Worm (Caenorhabditis elegans) whole organism, early embryonic: ENCODE data around the gene F41E7.6.

Experiments
- B0310.2 ChIP-seq: sonication (generic microtip); optimal IDR thresholded peaks from 2 replicates; lab custom pipeline; 2016; ENCODE audit warnings: mild to moderate bottlenecking, missing genetic modification characterization, missing compliant biosample characterization
- F13C5.2 ChIP-seq: sonication (generic microtip); optimal IDR thresholded peaks from 2 replicates; lab custom pipeline; 2017; ENCODE audit warnings: mild to moderate bottlenecking, missing genetic modification characterization, inconsistent platforms, missing compliant biosample characterization
- aly-1 ChIP-seq: sonication (generic microtip); optimal IDR thresholded peaks from 2 replicates; lab custom pipeline; 2016; ENCODE audit warnings: missing genetic modification characterization, missing compliant biosample characterization
- ama-1 ChIP-seq: fragments of 150-350 bp; optimal IDR thresholded peaks from 2 replicates; lab custom pipeline; 2014
- ceh-13 ChIP-seq: fragments of 200-800 bp; sonication (Bioruptor generic); optimal IDR thresholded peaks from 2 replicates; lab custom pipeline; 2018; ENCODE audit warnings: mild to moderate bottlenecking, missing genetic modification characterization, missing compliant biosample characterization
- ets-7 ChIP-seq: sonication (generic microtip); optimal IDR thresholded peaks from 2 replicates; lab custom pipeline; 2016; ENCODE audit warnings: missing genotype, missing genetic modification characterization, missing compliant biosample characterization
- flt-1 ChIP-seq: fragments of 200-800 bp; sonication (Bioruptor generic); IDR thresholded peaks from 2 replicates; pipeline ENCODE4 v1.3.6; 2022; ENCODE audit warnings: missing genetic modification characterization, missing compliant biosample characterization
- hmg-4 ChIP-seq: fragments of 200-800 bp; sonication (Bioruptor generic); optimal IDR thresholded peaks from 2 replicates; lab custom pipeline; 2018; ENCODE audit warnings: mild to moderate bottlenecking, missing genetic modification characterization, missing compliant biosample characterization
- hnd-1 ChIP-seq: sonication (generic microtip); optimal IDR thresholded peaks from 2 replicates; lab custom pipeline; 2016; ENCODE audit warnings: missing genetic modification characterization, missing compliant biosample characterization
- pes-1 ChIP-seq: fragments of 200-800 bp; sonication (Bioruptor generic); IDR thresholded peaks from 2 replicates; pipeline ENCODE4 v1.3.6; 2022; ENCODE audit warnings: missing genetic modification reagents, missing genetic modification characterization, missing compliant biosample characterization
- tbx-11 ChIP-seq: fragments of 200-800 bp; sonication (Bioruptor generic); IDR thresholded peaks from 2 replicates; pipeline ENCODE4 v1.3.6; 2022; ENCODE audit warnings: missing genetic modification characterization, missing compliant biosample characterization
- tbx-37 ChIP-seq: fragments of 200-800 bp; sonication (Bioruptor generic); conservative IDR thresholded peaks from 2 replicates; pipeline ENCODE4 v1.3.6; 2022; ENCODE audit warnings: missing genetic modification reagents, missing genetic modification characterization, missing compliant biosample characterization

DNA sequence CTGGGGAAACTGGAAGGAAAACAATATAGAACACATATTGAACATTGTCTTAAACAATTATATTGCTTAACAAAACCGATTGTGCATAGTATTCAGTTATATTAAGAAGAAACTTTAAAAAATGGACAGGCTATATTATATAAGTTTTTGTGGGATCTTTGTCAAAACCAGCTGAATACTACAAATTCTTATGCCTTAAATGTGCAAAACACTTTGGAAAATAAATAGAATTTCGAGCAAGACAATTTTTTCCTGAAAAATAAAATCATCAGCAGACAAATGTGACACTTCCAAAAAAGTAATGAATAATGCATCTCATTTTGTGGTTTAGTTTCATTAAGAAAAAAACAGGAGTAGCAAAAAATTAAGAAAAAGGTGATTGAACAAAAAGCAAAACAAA, 12.9 kb downstream of the F41E7.6 start:
- no peak for TF ChIP-seq hnd-1 (tag; lab: Kevin White, UChicago)
- no peak for TF ChIP-seq flt-1
- TF ChIP-seq ets-7 (tag; lab: Kevin White, UChicago) = no peak
- no peak for TF ChIP-seq B0310.2 (tag; lab: Kevin White, UChicago)
- no peak for TF ChIP-seq ama-1 (lab: Kevin White, UChicago)
- no peak for TF ChIP-seq ceh-13 (GFP tag; lab: Kevin White, UChicago)
- no peak for TF ChIP-seq aly-1 (tag; lab: Kevin White, UChicago)
- TF ChIP-seq tbx-11 (GFP tag; lab: Robert Waterston, UW) = no peak
- TF ChIP-seq hmg-4 = no peak
- TF ChIP-seq F13C5.2 (tag; lab: Kevin White, UChicago) = no peak
- no peak for TF ChIP-seq pes-1
- TF ChIP-seq tbx-37 (GFP tag; lab: Robert Waterston, UW) = no peak
